Worm (Caenorhabditis elegans) whole organism, early embryonic: ENCODE results near the gene glb-12.

Experiments
- B0310.2 ChIP-seq: sonication (generic microtip); optimal IDR thresholded peaks from 2 replicates; lab custom pipeline; 2016; ENCODE audit warnings: mild to moderate bottlenecking, missing genetic modification characterization, missing compliant biosample characterization
- ama-1 ChIP-seq: fragments of 150-350 bp; optimal IDR thresholded peaks from 2 replicates; lab custom pipeline; 2014
- ceh-13 ChIP-seq: fragments of 200-800 bp; sonication (Bioruptor generic); optimal IDR thresholded peaks from 2 replicates; lab custom pipeline; 2018; ENCODE audit warnings: mild to moderate bottlenecking, missing genetic modification characterization, missing compliant biosample characterization
- ceh-36 ChIP-seq: sonication (generic microtip); optimal IDR thresholded peaks from 2 replicates; lab custom pipeline; 2016; ENCODE audit warnings: missing genetic modification characterization, inconsistent platforms, missing compliant biosample characterization
- flt-1 ChIP-seq: fragments of 200-800 bp; sonication (Bioruptor generic); IDR thresholded peaks from 2 replicates; pipeline ENCODE4 v1.3.6; 2022; ENCODE audit warnings: missing genetic modification characterization, missing compliant biosample characterization
- hmg-4 ChIP-seq: fragments of 200-800 bp; sonication (Bioruptor generic); optimal IDR thresholded peaks from 2 replicates; lab custom pipeline; 2018; ENCODE audit warnings: mild to moderate bottlenecking, missing genetic modification characterization, missing compliant biosample characterization
- pes-1 ChIP-seq: fragments of 200-800 bp; sonication (Bioruptor generic); IDR thresholded peaks from 2 replicates; pipeline ENCODE4 v1.3.6; 2022; ENCODE audit warnings: missing genetic modification reagents, missing genetic modification characterization, missing compliant biosample characterization
- scrt-1 ChIP-seq: fragments of 200-800 bp; sonication (Bioruptor generic); IDR thresholded peaks from 2 replicates; pipeline ENCODE4 v1.3.6; 2022; ENCODE audit warnings: missing genetic modification characterization, missing compliant biosample characterization
- sea-1 ChIP-seq: fragments of 200-800 bp; sonication (Bioruptor generic); conservative IDR thresholded peaks from 2 replicates; pipeline ENCODE4 v1.3.6; 2022; ENCODE audit warnings: missing genetic modification characterization, missing compliant biosample characterization
- tbx-11 ChIP-seq: fragments of 200-800 bp; sonication (Bioruptor generic); IDR thresholded peaks from 2 replicates; pipeline ENCODE4 v1.3.6; 2022; ENCODE audit warnings: missing genetic modification characterization, missing compliant biosample characterization
- tbx-37 ChIP-seq: fragments of 200-800 bp; sonication (Bioruptor generic); conservative IDR thresholded peaks from 2 replicates; pipeline ENCODE4 v1.3.6; 2022; ENCODE audit warnings: missing genetic modification reagents, missing genetic modification characterization, missing compliant biosample characterization
- tra-4 ChIP-seq: sonication (generic microtip); optimal IDR thresholded peaks from 2 replicates; lab custom pipeline; 2017; ENCODE audit warnings: missing genetic modification characterization, missing compliant biosample characterization

ce11 chrII:10737059-10737458 is 5.6 kb upstream of the glb-12 start, which contains the start of gene C52A11.3:
- no peak for TF ChIP-seq ceh-13
- no peak for TF ChIP-seq sea-1
- TF ChIP-seq hmg-4 (GFP tag; lab: Kevin White, UChicago) = no peak
- TF ChIP-seq tra-4 (tag; lab: Kevin White, UChicago) = no peak
- TF ChIP-seq flt-1 (GFP tag; lab: Robert Waterston, UW) = no peak
- no peak for TF ChIP-seq scrt-1
- TF ChIP-seq ama-1 (lab: Kevin White, UChicago) = no peak
- no peak for TF ChIP-seq B0310.2 (tag; lab: Kevin White, UChicago)
- no peak for TF ChIP-seq tbx-37 (GFP tag; lab: Robert Waterston, UW)
- no peak for TF ChIP-seq pes-1
- TF ChIP-seq ceh-36 (tag; lab: Kevin White, UChicago) = no peak
- TF ChIP-seq tbx-11 (GFP tag; lab: Robert Waterston, UW) = no peak
